Fruit fly (Drosophila melanogaster): ENCODE results near the gene MED6.

Gene MED6

dm6 chr3R:9759360-9760191, 9.2 kb downstream of the MED6 start, which contains the start of gene Mpi (continued):
- TF ChIP-seq CG11560 (tag; IDR thresholded peaks at IDR 0.05), result no peak
- TF ChIP-seq CG15269 (tag; optimal IDR thresholded peaks at IDR 0.05), result no peak
- no peak for TF ChIP-seq CG8388 (GFP tag; optimal IDR thresholded peaks at IDR 0.05)
- no peak for TF ChIP-seq Kr (GFP tag; optimal IDR thresholded peaks at IDR 0.05)
- no peak for TF ChIP-seq CG4404 (GFP tag; IDR thresholded peaks at IDR 0.05)
- TF ChIP-seq CG4424 (GFP tag; optimal IDR thresholded peaks at IDR 0.05), result peak; percentile 27
- TF ChIP-seq ci (GFP tag; IDR thresholded peaks at IDR 0.05), result peak; percentile 43; the same call in 2 of the 3 replicates
- no peak for TF ChIP-seq CG10321 (GFP tag; IDR thresholded peaks at IDR 0.05)
- TF ChIP-seq PHDP (tag; optimal IDR thresholded peaks at IDR 0.05), result no peak
- TF ChIP-seq Myb (GFP tag; optimal IDR thresholded peaks at IDR 0.05), result no peak
- TF ChIP-seq pfk (GFP tag; optimal IDR thresholded peaks at IDR 0.05), result no peak
- TF ChIP-seq CG6654 (GFP tag; optimal IDR thresholded peaks at IDR 0.05), result no peak
- no peak for TF ChIP-seq Poxn (GFP tag; IDR thresholded peaks at IDR 0.05)
- no peak for TF ChIP-seq Camta (GFP tag; optimal IDR thresholded peaks at IDR 0.05)
- TF ChIP-seq CG5953 (GFP tag; IDR thresholded peaks at IDR 0.05), result no peak
- TF ChIP-seq hb (GFP tag; IDR thresholded peaks at IDR 0.05; ENCODE audit: partially characterized antibody), result no peak
- no peak for TF ChIP-seq CG14441 (GFP tag; IDR thresholded peaks at IDR 0.05)
- peak; percentile 73 for TF ChIP-seq MBD-R2 (GFP tag; IDR thresholded peaks at IDR 0.05)
- TF ChIP-seq CrebB (tag; optimal IDR thresholded peaks at IDR 0.05), result peak; percentile 25
- TF ChIP-seq slou (GFP tag; optimal IDR thresholded peaks at IDR 0.05), result no peak
- TF ChIP-seq bsh (GFP tag; optimal IDR thresholded peaks at IDR 0.05), result peak in 1 of 2 experiments; percentile 42
- no peak for TF ChIP-seq Ptx1 (GFP tag; IDR thresholded peaks at IDR 0.05)
- TF ChIP-seq NC2α (GFP tag; optimal IDR thresholded peaks at IDR 0.05), result no peak
- peak; percentile 53 for TF ChIP-seq vvl (GFP tag; IDR thresholded peaks at IDR 0.05)
- TF ChIP-seq ac (GFP tag; optimal IDR thresholded peaks at IDR 0.05), result no peak
- peak; percentile 8 for TF ChIP-seq CG9817 (tag; optimal IDR thresholded peaks at IDR 0.05)
- no peak for TF ChIP-seq TFAM (GFP tag; optimal IDR thresholded peaks at IDR 0.05)
- TF ChIP-seq CG34422 (GFP tag; IDR thresholded peaks at IDR 0.05), result 0 out of 3 replicates have a peak, but pooled peaks have one; percentile 30
- TF ChIP-seq odd (GFP tag; optimal IDR thresholded peaks at IDR 0.05), result no peak
- TF ChIP-seq CG3065 (GFP tag; optimal IDR thresholded peaks at IDR 0.05), result no peak
- no peak for TF ChIP-seq cato (GFP tag; optimal IDR thresholded peaks at IDR 0.05; ENCODE audit: borderline replicate concordance)
- TF ChIP-seq vfl (GFP tag; optimal IDR thresholded peaks at IDR 0.05), result no peak
- peak; percentile 46; the same call in 1 of the 2 replicates for TF ChIP-seq E2f2 (GFP tag; IDR thresholded peaks at IDR 0.05)
- TF ChIP-seq CG18476 (GFP tag; optimal IDR thresholded peaks at IDR 0.05), result no peak
- no peak for TF ChIP-seq CG42726 (GFP tag; IDR thresholded peaks at IDR 0.05; ENCODE audit: partially characterized antibody)
- TF ChIP-seq z (GFP tag; IDR thresholded peaks at IDR 0.05), result no peak
- TF ChIP-seq sens-2 (GFP tag; IDR thresholded peaks at IDR 0.05), result no peak
- peak; percentile 12 for TF ChIP-seq wek (GFP tag; optimal IDR thresholded peaks at IDR 0.05)
- TF ChIP-seq CG3726 (GFP tag; IDR thresholded peaks at IDR 0.05), result no peak
- peak; percentile 34 for TF ChIP-seq CG15696 (tag; optimal IDR thresholded peaks at IDR 0.05)
- TF ChIP-seq zf30C (GFP tag; optimal IDR thresholded peaks at IDR 0.05), result no peak
- TF ChIP-seq CG31441 (GFP tag; IDR thresholded peaks at IDR 0.05), result no peak
- TF ChIP-seq Rx (GFP tag; IDR thresholded peaks at IDR 0.05), result no peak
- no peak for TF ChIP-seq CG2199 (GFP tag; IDR thresholded peaks at IDR 0.05)
- TF ChIP-seq CG4617 (GFP tag; optimal IDR thresholded peaks at IDR 0.05; ENCODE audit: borderline replicate concordance), result peak; percentile 63
- no peak for TF ChIP-seq Hey (tag; optimal IDR thresholded peaks at IDR 0.05)
- TF ChIP-seq CG13894 (tag; optimal IDR thresholded peaks at IDR 0.05), result no peak
- TF ChIP-seq CG10654 (GFP tag; optimal IDR thresholded peaks at IDR 0.05), result no peak
- TF ChIP-seq wor (GFP tag; IDR thresholded peaks at IDR 0.05), result no peak
- TF ChIP-seq CG4854 (GFP tag; optimal IDR thresholded peaks at IDR 0.05), result no peak
